Worm (Caenorhabditis elegans) whole organism, young adult: ENCODE data around the gene C18F10.2.

ENCODE experiments used
- F37B4.10 ChIP-seq: fragments of 200-800 bp; sonication (Bioruptor generic); IDR thresholded peaks from 2 replicates; pipeline ENCODE4 v1.3.6; 2022; ENCODE audit warnings: missing genetic modification characterization, missing compliant biosample characterization
- T26A5.8 ChIP-seq: sonication (generic microtip); optimal IDR thresholded peaks from 2 replicates; lab custom pipeline; 2016; ENCODE audit warnings: missing genetic modification characterization, missing compliant biosample characterization
- Y79H2A.3 ChIP-seq: fragments of 200-800 bp; sonication (Bioruptor generic); conservative IDR thresholded peaks from 2 replicates; pipeline ENCODE4 v1.3.6; 2022; ENCODE audit warnings: missing genetic modification reagents, missing genetic modification characterization, missing compliant biosample characterization
- ama-1 ChIP-seq, 3 experiments: fragments of 150-350 bp in 1 of 3; sonication (generic microtip) in 2 of 3; optimal IDR thresholded peaks; 2 replicates each; lab custom pipeline; 2014 to 2018; ENCODE audit warnings: missing biosample characterization in 2 of 3, missing genetic modification characterization in 2 of 3, missing genetic modification reagents in 2 of 3
- cebp-2 ChIP-seq: fragments of 200-800 bp; sonication (Bioruptor generic); IDR thresholded peaks from 2 replicates; pipeline ENCODE4 v1.3.6; 2022; ENCODE audit warnings: missing genetic modification characterization, missing compliant biosample characterization
- chd-7 ChIP-seq: sonication (generic microtip); optimal IDR thresholded peaks from 2 replicates; lab custom pipeline; 2016; ENCODE audit warnings: mild to moderate bottlenecking, missing genetic modification characterization, moderate library complexity, missing compliant biosample characterization
- egl-18 ChIP-seq: fragments of 200-800 bp; sonication (Bioruptor generic); IDR thresholded peaks from 2 replicates; pipeline ENCODE4 v1.3.6; 2022; ENCODE audit warnings: missing genetic modification reagents, missing genetic modification characterization, missing compliant biosample characterization
- egrh-3 ChIP-seq: fragments of 200-800 bp; sonication (Bioruptor generic); IDR thresholded peaks from 2 replicates; pipeline ENCODE4 v1.3.6; 2022; ENCODE audit warnings: missing genetic modification reagents, missing genetic modification characterization, missing compliant biosample characterization
- hmg-1.2 ChIP-seq: fragments of 200-800 bp; sonication (Bioruptor generic); IDR thresholded peaks from 2 replicates; pipeline ENCODE4 v1.3.6; 2022; ENCODE audit warnings: missing genetic modification reagents, missing genetic modification characterization, missing compliant biosample characterization
- nhr-27 ChIP-seq: fragments of 200-800 bp; sonication (Bioruptor generic); optimal IDR thresholded peaks from 2 replicates; lab custom pipeline; 2018; ENCODE audit warnings: mild to moderate bottlenecking, missing genetic modification characterization, moderate library complexity, missing compliant biosample characterization
- unc-62 ChIP-seq: fragments of 150-350 bp; optimal IDR thresholded peaks from 2 replicates; lab custom pipeline; 2014; ENCODE audit warnings: missing biosample characterization, missing genetic modification reagents, missing genetic modification characterization
- ztf-25 ChIP-seq: fragments of 200-800 bp; sonication (Bioruptor generic); IDR thresholded peaks from 2 replicates; pipeline ENCODE4 v1.3.6; 2022; ENCODE audit warnings: missing genetic modification reagents, missing genetic modification characterization, missing compliant biosample characterization

DNA sequence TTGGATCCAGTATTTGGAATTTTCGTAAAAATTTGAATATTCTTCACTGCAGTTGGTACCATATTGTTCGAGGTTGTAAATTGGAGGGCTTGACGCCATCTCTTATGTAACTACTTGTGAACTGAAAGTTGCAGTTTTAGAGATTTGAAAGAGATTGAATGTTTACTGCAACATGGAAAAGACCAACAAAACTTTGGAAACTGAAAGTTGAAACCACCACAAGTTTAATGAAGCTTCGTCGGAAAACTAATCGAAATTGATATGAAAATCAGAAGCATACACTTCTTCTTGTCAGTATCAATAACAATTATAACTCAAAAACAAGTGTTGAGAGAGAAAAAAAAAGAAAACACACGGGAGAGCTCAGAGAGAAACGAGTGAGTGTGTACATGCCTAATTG, 4.9 kb upstream of the C18F10.2 start, which contains the start of gene srg-7:
- no peak for TF ChIP-seq T26A5.8 (tag; lab: Kevin White, UChicago)
- TF ChIP-seq unc-62 (GFP tag; lab: Kevin White, UChicago) = no peak
- no peak for TF ChIP-seq nhr-27
- TF ChIP-seq cebp-2 = no peak
- TF ChIP-seq egl-18 (GFP tag; lab: Robert Waterston, UW) = no peak
- TF ChIP-seq ztf-25 = no peak
- no peak for TF ChIP-seq egrh-3 (GFP tag; lab: Robert Waterston, UW)
- no peak for TF ChIP-seq ama-1 (optimal IDR thresholded peaks at IDR 0.05; lab: Kevin White, UChicago)
- TF ChIP-seq ama-1 (GFP tag; optimal IDR thresholded peaks at IDR 0.05; lab: Kevin White, UChicago) = no peak
- no peak for TF ChIP-seq chd-7 (tag; lab: Kevin White, UChicago)
- no peak for TF ChIP-seq F37B4.10 (GFP tag; lab: Robert Waterston, UW)
- no peak for TF ChIP-seq hmg-1.2 (GFP tag; lab: Robert Waterston, UW)
- TF ChIP-seq Y79H2A.3 (GFP tag; lab: Robert Waterston, UW) = no peak
